Worm (Caenorhabditis elegans) whole organism, midembryonic: ENCODE results near the gene T28C6.11.

Source experiments
- T22C8.4 ChIP-seq: fragments of 200-800 bp; sonication (Bioruptor generic); IDR thresholded peaks from 2 replicates; pipeline ENCODE4 v1.3.6; 2022; ENCODE audit warnings: missing genetic modification characterization, missing compliant biosample characterization
- cog-1 ChIP-seq: sonication (generic microtip); optimal IDR thresholded peaks from 2 replicates; lab custom pipeline; 2016; ENCODE audit warnings: missing genetic modification characterization, missing compliant biosample characterization
- flt-1 ChIP-seq: fragments of 200-800 bp; sonication (Bioruptor generic); IDR thresholded peaks from 2 replicates; pipeline ENCODE4 v1.3.6; 2022; ENCODE audit warnings: missing genetic modification characterization, missing compliant biosample characterization
- med-1 ChIP-seq: sonication (generic microtip); optimal IDR thresholded peaks from 2 replicates; lab custom pipeline; 2017; ENCODE audit warnings: missing genetic modification characterization, mild to moderate bottlenecking, missing compliant biosample characterization, antibody characterized with exemption, missing genetic modification reagents; ENCODE audit not compliant: insufficient read depth

DNA sequence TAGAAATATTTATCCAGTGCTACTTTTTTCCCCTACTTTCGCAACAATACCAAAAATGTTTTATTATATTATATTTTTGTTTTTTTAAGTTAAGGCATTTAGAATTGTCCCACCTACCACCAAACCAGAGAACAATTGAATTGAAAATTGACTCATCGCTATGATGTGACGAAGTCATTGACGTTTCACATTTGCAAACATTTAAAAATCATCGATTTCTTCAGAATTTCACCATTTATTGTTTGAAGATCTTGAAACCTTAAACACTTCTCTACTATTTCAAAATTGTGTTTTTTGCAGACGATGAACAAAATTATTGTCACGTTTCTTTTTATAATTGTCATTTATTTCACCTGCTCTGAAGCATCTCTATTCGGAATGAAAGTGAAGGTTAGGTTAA, 41.1 kb upstream of the T28C6.11 start, which contains the start of gene C09G9.8:
- no peak for TF ChIP-seq cog-1 (tag; lab: Kevin White, UChicago)
- no peak for TF ChIP-seq flt-1 (GFP tag; lab: Robert Waterston, UW)
- TF ChIP-seq med-1 (GFP tag; lab: Kevin White, UChicago), result no peak
- no peak for TF ChIP-seq T22C8.4 (GFP tag; lab: Robert Waterston, UW)
